Fruit fly (Drosophila melanogaster): ENCODE measurements around the gene CatB.

DNA sequence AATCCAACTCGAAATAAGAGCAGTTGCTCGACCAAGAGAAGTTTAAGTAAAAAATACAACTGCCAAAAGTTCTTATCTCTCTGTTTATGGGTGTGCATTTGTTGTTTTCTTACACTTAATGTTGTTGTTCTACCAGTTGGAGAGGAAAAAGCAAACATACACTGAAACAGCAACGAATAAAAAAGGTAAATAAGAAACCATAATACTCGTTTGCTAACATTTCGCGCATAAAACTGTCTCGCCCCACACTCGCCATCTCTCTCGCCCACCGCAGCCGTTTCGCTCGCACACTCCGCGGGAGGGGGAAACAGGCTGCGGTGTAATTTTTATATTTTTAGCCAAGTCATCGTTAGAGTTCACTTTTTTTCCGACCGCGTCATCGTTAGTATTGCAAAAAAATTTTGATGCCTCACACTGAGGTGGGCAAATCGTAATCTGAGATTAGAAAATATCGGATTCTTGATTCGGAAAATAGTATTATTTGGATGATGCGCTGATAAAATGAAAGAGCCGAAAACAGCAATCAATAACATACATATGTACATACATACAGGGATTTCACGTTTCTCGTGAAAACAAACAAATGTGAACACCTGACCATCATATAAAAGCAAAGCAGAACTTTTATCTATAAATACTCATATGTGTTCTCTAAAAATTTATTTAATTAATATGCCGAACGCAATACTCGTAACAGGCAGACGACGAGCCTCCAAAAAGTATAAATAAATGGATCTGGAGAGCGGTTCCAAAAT, 12.8 kb upstream of the CatB start:
- TF ChIP-seq pad (GFP tag; optimal IDR thresholded peaks at IDR 0.05) (peak; percentile 52), Clk (GFP tag; optimal IDR thresholded peaks at IDR 0.05) (no peak), CG33017 (tag; optimal IDR thresholded peaks at IDR 0.05) (no peak), kay (GFP tag; ENCODE audit: borderline replicate concordance) (peak; percentile 93), CG14711 (tag; optimal IDR thresholded peaks at IDR 0.05) (no peak), CG7101 (tag; optimal IDR thresholded peaks at IDR 0.05) (peak; percentile 15), CG7045 (GFP tag; optimal IDR thresholded peaks at IDR 0.05) (peak; percentile 27), CG1620 (GFP tag; optimal IDR thresholded peaks at IDR 0.05) (no peak)
